Worm (Caenorhabditis elegans) whole organism, L4 larva: ENCODE results near the gene Y75B7B.2.

Experiments used
- D1046.2 ChIP-seq: fragments of 200-800 bp; sonication (Bioruptor generic); IDR thresholded peaks from 2 replicates; pipeline ENCODE4 v1.3.6; 2022; ENCODE audit warnings: missing genetic modification characterization, missing compliant biosample characterization
- R02D3.7 ChIP-seq: fragments of 150-350 bp; sonication (generic microtip); optimal IDR thresholded peaks from 3 replicates; lab custom pipeline; 2014; ENCODE audit warnings: missing biosample characterization, missing genetic modification characterization
- Y48G9A.11 ChIP-seq: fragments of 200-800 bp; sonication (Bioruptor generic); IDR thresholded peaks from 2 replicates; pipeline ENCODE4 v1.3.6; 2022; ENCODE audit warnings: missing genetic modification reagents, missing genetic modification characterization, missing compliant biosample characterization
- Y75B8A.6 ChIP-seq: fragments of 200-800 bp; sonication (Bioruptor generic); IDR thresholded peaks from 2 replicates; pipeline ENCODE4 v1.3.6; 2022; ENCODE audit warnings: missing genetic modification reagents, missing genetic modification characterization, missing compliant biosample characterization
- aha-1 ChIP-seq: fragments of 150-350 bp; peaks from one replicate; lab custom pipeline; 2014; ENCODE audit warnings: missing biosample characterization, missing genetic modification characterization
- ceh-44 ChIP-seq: fragments of 200-800 bp; sonication (Bioruptor generic); IDR thresholded peaks from 2 replicates; pipeline ENCODE4 v1.3.6; 2022; ENCODE audit warnings: missing genetic modification reagents, missing genetic modification characterization, missing compliant biosample characterization
- daf-12 ChIP-seq: fragments of 150-350 bp; optimal IDR thresholded peaks from 2 replicates; lab custom pipeline; 2014; ENCODE audit warnings: missing biosample characterization, missing genetic modification reagents, missing genetic modification characterization
- daf-16 ChIP-seq, 3 experiments: sonication (generic microtip); optimal IDR thresholded peaks; 2 replicates each; lab custom pipeline; 2016 to 2017; ENCODE audit warnings: missing genetic modification characterization in 3 of 3, missing genetic modification reagents in 3 of 3, mild to moderate bottlenecking in 2 of 3, missing compliant biosample characterization in 2 of 3, missing biosample characterization in 1 of 3, moderate library complexity in 1 of 3
- dmd-6 ChIP-seq: fragments of 200-800 bp; sonication (Bioruptor generic); IDR thresholded peaks from 2 replicates; pipeline ENCODE4 v1.3.6; 2022; ENCODE audit warnings: missing genetic modification reagents, missing genetic modification characterization, missing compliant biosample characterization
- dve-1 ChIP-seq: sonication (generic microtip); optimal IDR thresholded peaks from 2 replicates; lab custom pipeline; 2017; ENCODE audit warnings: antibody characterized with exemption, mild to moderate bottlenecking, missing genetic modification characterization, missing compliant biosample characterization; ENCODE audit not compliant: insufficient read depth
- hlh-11 ChIP-seq: fragments of 200-800 bp; sonication (Bioruptor generic); optimal IDR thresholded peaks from 2 replicates; lab custom pipeline; 2018; ENCODE audit warnings: mild to moderate bottlenecking, missing genetic modification characterization, missing compliant biosample characterization
- hmg-1.1 ChIP-seq: fragments of 200-800 bp; sonication (Bioruptor generic); IDR thresholded peaks from 2 replicates; pipeline ENCODE4 v1.3.6; 2022; ENCODE audit warnings: missing genetic modification reagents, missing genetic modification characterization, missing compliant biosample characterization
- jun-1 ChIP-seq: fragments of 150-350 bp; optimal IDR thresholded peaks from 2 replicates; lab custom pipeline; 2014; ENCODE audit warnings: missing biosample characterization, missing genetic modification reagents, missing genetic modification characterization
- lin-38 ChIP-seq: fragments of 200-800 bp; sonication (Bioruptor generic); IDR thresholded peaks from 2 replicates; pipeline ENCODE4 v1.3.6; 2022; ENCODE audit warnings: missing genetic modification reagents, missing genetic modification characterization, missing compliant biosample characterization
- lin-39 ChIP-seq: fragments of 150-350 bp; optimal IDR thresholded peaks from 2 replicates; lab custom pipeline; 2014; ENCODE audit warnings: missing biosample characterization, missing genetic modification reagents, missing genetic modification characterization
- mdl-1 ChIP-seq, 2 experiments: fragments of 150-350 bp in 1 of 2; sonication (generic microtip) in 1 of 2; optimal IDR thresholded peaks; 2 replicates each; lab custom pipeline; 2014 to 2017; ENCODE audit warnings: missing biosample characterization in 2 of 2, missing genetic modification characterization in 2 of 2
- mdt-29 ChIP-seq: fragments of 200-800 bp; sonication (Bioruptor generic); IDR thresholded peaks from 2 replicates; pipeline ENCODE4 v1.3.6; 2022; ENCODE audit warnings: missing genetic modification reagents, missing genetic modification characterization, missing compliant biosample characterization
- mep-1 ChIP-seq: fragments of 150-350 bp; sonication (generic microtip); optimal IDR thresholded peaks from 3 replicates; lab custom pipeline; 2014; ENCODE audit warnings: missing biosample characterization, missing genetic modification characterization
- mes-2 ChIP-seq: sonication (generic microtip); optimal IDR thresholded peaks from 2 replicates; lab custom pipeline; 2016; ENCODE audit warnings: missing genotype, mild to moderate bottlenecking, missing genetic modification characterization, missing compliant biosample characterization; ENCODE audit not compliant: poor library complexity, severe bottlenecking
- nhr-102 ChIP-seq: sonication (generic microtip); optimal IDR thresholded peaks from 2 replicates; lab custom pipeline; 2016; ENCODE audit warnings: mild to moderate bottlenecking, missing genetic modification characterization, moderate library complexity, missing compliant biosample characterization
- nhr-25 ChIP-seq: sonication (generic microtip); optimal IDR thresholded peaks from 2 replicates; lab custom pipeline; 2017; ENCODE audit warnings: missing genetic modification characterization, mild to moderate bottlenecking, missing compliant biosample characterization, antibody characterized with exemption, moderate library complexity, borderline replicate concordance; ENCODE audit not compliant: insufficient read depth
- nhr-28 ChIP-seq: fragments of 150-350 bp; optimal IDR thresholded peaks from 2 replicates; lab custom pipeline; 2014; ENCODE audit warnings: missing biosample characterization, missing genetic modification characterization
- nhr-41 ChIP-seq: fragments of 200-800 bp; sonication (Bioruptor generic); IDR thresholded peaks from 2 replicates; pipeline ENCODE4 v1.3.6; 2022; ENCODE audit warnings: missing genetic modification reagents, missing genetic modification characterization, missing compliant biosample characterization
- nhr-76 ChIP-seq: fragments of 150-350 bp; optimal IDR thresholded peaks from 2 replicates; lab custom pipeline; 2014; ENCODE audit warnings: missing biosample characterization, missing genetic modification characterization
- nhr-77 ChIP-seq: fragments of 150-350 bp; optimal IDR thresholded peaks from 2 replicates; lab custom pipeline; 2014; ENCODE audit warnings: missing biosample characterization, missing genetic modification characterization
- pha-4 ChIP-seq, 2 experiments: fragments of 150-350 bp in 1 of 2; fragments of 200-800 bp in 1 of 2; sonication (Bioruptor generic) in 1 of 2; IDR thresholded peaks in 1 of 2; optimal IDR thresholded peaks in 1 of 2; 2 replicates each; pipeline versions ENCODE4 v1.3.6 to Lab custom; 2014 to 2022; ENCODE audit warnings: missing genetic modification characterization in 2 of 2, missing genetic modification reagents in 2 of 2, missing biosample characterization in 1 of 2, missing compliant biosample characterization in 1 of 2
- php-3 ChIP-seq: fragments of 200-800 bp; sonication (Bioruptor generic); IDR thresholded peaks from 2 replicates; pipeline ENCODE4 v1.3.6; 2022; ENCODE audit warnings: missing genetic modification reagents, missing genetic modification characterization, missing compliant biosample characterization
- pqm-1 ChIP-seq: sonication (generic microtip); optimal IDR thresholded peaks from 2 replicates; lab custom pipeline; 2017; ENCODE audit warnings: missing biosample characterization, missing genetic modification characterization
- unc-62 ChIP-seq, 3 experiments: fragments of 150-350 bp in 1 of 3; sonication (generic microtip); optimal IDR thresholded peaks in 2 of 3; peaks in 1 of 3; 1 replicate in 1 of 3; 2 replicates in 2 of 3; lab custom pipeline; 2014 to 2017; ENCODE audit warnings: missing biosample characterization in 3 of 3, missing genetic modification characterization in 3 of 3, missing genetic modification reagents in 3 of 3, missing genotype in 1 of 3
- vab-7 ChIP-seq: fragments of 200-800 bp; sonication (Bioruptor generic); IDR thresholded peaks from 2 replicates; pipeline ENCODE4 v1.3.6; 2022; ENCODE audit warnings: missing genetic modification reagents, missing genetic modification characterization, missing compliant biosample characterization
- zfp-3 ChIP-seq: fragments of 200-800 bp; sonication (Bioruptor generic); conservative IDR thresholded peaks from 2 replicates; pipeline ENCODE4 v1.3.6; 2022; ENCODE audit warnings: missing genetic modification reagents, missing genetic modification characterization, missing compliant biosample characterization
- zip-2 ChIP-seq: fragments of 150-350 bp; optimal IDR thresholded peaks from 2 replicates; lab custom pipeline; 2014; ENCODE audit warnings: missing biosample characterization, missing genetic modification characterization

Gene Y75B7B.2

DNA sequence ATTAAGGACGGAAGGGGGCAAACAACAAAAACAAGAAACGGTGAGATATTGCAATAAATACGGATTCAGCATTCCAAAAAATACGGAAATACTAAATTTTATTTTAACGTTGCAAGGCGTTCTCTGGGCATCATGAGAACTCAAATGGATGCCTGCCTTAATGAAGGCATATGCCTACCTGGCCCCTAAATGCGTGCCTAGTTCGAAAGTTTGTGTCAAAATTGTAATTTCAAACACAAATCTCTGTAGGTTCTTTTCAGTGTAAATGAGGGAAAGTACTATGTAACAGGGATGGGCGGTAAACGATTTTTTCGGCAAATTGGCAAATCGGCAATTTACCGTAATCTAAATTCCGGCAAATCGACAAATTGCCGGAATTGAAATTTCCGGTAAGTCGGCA, 26.3 kb upstream of the Y75B7B.2 start:
- TF ChIP-seq mdt-29 (GFP tag; lab: Robert Waterston, UW) (no peak), ceh-44 (no peak), mdl-1 (tag; optimal IDR thresholded peaks at IDR 0.05; lab: Kevin White, UChicago) (no peak), pha-4 (GFP tag; IDR thresholded peaks at IDR 0.05; lab: Robert Waterston, UW) (no peak), pha-4 (tag; optimal IDR thresholded peaks at IDR 0.05; lab: Kevin White, UChicago) (no peak), unc-62 (GFP tag; optimal IDR thresholded peaks at IDR 0.05 in 1 of 2; lab: Kevin White, UChicago) (peak in 1 of 2 experiments; percentile 81), unc-62 (tag; optimal IDR thresholded peaks at IDR 0.05; lab: Kevin White, UChicago) (no peak), aha-1 (tag; lab: Kevin White, UChicago) (peak; percentile 60), lin-39 (tag; lab: Kevin White, UChicago) (no peak), zip-2 (tag; lab: Kevin White, UChicago) (no peak), daf-12 (tag; lab: Kevin White, UChicago) (no peak)
- TF ChIP-seq, all 104 proteins: peak for 2

DNA sequence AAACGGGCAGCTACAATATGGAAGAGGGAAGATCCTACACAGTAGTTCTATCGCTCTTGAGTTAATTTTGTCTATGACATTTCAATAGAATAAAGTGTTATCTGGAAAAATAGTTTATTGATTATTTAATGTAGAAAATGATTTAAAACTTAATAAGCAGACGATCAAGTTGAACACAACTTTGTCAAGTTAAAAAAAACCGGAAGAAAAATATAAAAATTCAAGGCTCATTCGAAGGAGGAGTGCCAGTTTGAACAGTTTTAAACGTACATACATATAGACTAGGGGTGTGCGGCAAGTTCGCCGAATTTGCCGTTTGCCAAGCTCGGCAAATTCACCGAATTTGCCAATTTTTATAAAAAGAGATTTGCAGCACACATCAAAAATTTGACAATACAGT, 23.4 kb upstream of the Y75B7B.2 start, which contains the start of gene egl-2:
Gene egl-2, minus strand, starts transcription at position 101 of the 400 bp plus-strand sequence.
- TF ChIP-seq jun-1 (tag; lab: Kevin White, UChicago) (no peak), R02D3.7 (tag; lab: Kevin White, UChicago) (no peak), D1046.2 (no peak), nhr-76 (tag; lab: Kevin White, UChicago) (no peak)

DNA sequence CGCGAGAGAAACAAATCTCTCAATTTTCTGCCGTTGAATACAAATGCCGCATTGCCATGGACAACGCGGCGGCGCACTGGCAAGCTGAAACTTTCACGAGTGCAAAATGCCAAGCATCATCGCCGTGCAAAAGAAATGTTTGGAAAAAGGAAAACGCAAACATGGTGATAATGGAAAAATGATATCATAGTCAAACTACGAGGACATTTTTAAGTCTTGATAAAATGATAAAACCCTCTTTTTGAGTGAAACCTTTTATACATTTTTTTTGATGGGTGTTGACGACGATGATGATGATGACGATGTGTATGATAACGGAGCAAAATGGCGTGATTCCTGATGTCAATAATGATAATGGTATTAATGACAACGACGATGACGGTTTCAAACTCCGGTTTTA, 11.5 kb upstream of the Y75B7B.2 start:
- TF ChIP-seq dmd-6 (GFP tag; lab: Robert Waterston, UW) = peak; percentile 46
- TF ChIP-seq D1046.2 = no peak
- no peak for TF ChIP-seq lin-38 (GFP tag; lab: Robert Waterston, UW)
- no peak for TF ChIP-seq daf-16 (GFP tag; optimal IDR thresholded peaks at IDR 0.05; lab: Kevin White, UChicago)
- peak; percentile 59 for TF ChIP-seq daf-16 (tag; optimal IDR thresholded peaks at IDR 0.05; lab: Kevin White, UChicago)
- peak; percentile 23 for TF ChIP-seq pqm-1 (tag; lab: Kevin White, UChicago)

DNA sequence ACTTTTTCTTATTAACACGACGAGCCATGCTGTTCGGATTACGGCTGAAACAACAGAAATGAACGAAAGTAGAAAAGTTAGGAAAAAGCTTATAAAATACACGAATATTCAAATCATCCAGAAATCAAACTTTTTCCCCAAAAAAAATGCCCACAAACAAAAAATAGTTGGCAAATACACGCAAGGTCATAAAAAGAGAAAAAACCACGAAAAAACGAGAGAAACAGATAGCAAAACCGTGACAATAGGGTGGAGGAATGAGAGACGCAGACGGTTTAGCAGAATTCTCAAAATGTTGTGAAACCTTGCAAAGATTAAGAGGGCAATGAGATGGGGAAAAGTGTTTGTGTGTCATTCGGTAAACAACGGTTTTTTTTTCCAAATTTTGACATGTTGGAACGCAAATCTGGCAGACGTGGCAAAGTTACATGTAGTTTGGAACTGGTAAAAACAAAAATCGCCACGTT, 9.9 kb upstream of the Y75B7B.2 start, which contains the start of gene tank-1:
Gene tank-1, minus strand, starts transcription at position 51 of the 467 bp plus-strand sequence.
- TF ChIP-seq aha-1 (tag; lab: Kevin White, UChicago) (peak; percentile 93), nhr-41 (GFP tag; lab: Robert Waterston, UW) (no peak), hlh-11 (tag; lab: Kevin White, UChicago) (peak; percentile 19), nhr-102 (tag; lab: Kevin White, UChicago) (no peak), nhr-25 (peak; percentile 14), dmd-6 (GFP tag; lab: Robert Waterston, UW) (peak; percentile 41; the same call in 1 of the 2 replicates), dve-1 (tag; lab: Kevin White, UChicago) (no peak), mdl-1 (tag; optimal IDR thresholded peaks at IDR 0.05; lab: Kevin White, UChicago) (peak in 1 of 2 experiments; percentile 29), Y48G9A.11 (no peak), mep-1 (tag; lab: Kevin White, UChicago) (no peak), nhr-77 (tag; lab: Kevin White, UChicago) (peak; percentile 26), nhr-28 (tag; lab: Kevin White, UChicago) (peak; percentile 34), R02D3.7 (tag; lab: Kevin White, UChicago) (no peak), pha-4 (GFP tag; IDR thresholded peaks at IDR 0.05; lab: Robert Waterston, UW) (no peak), pha-4 (tag; optimal IDR thresholded peaks at IDR 0.05; lab: Kevin White, UChicago) (peak; percentile 27), Y75B8A.6 (no peak), daf-16 (GFP tag; optimal IDR thresholded peaks at IDR 0.05; lab: Kevin White, UChicago) (peak in 1 of 2 experiments; percentile 20), daf-16 (tag; optimal IDR thresholded peaks at IDR 0.05; lab: Kevin White, UChicago) (no peak), vab-7 (no peak), hmg-1.1 (peak; percentile 46; the same call in 1 of the 2 replicates), php-3 (GFP tag; lab: Robert Waterston, UW) (0 out of 2 replicates have a peak, but pooled peaks have one; percentile 30), mes-2 (tag; lab: Kevin White, UChicago) (peak; percentile 14), zfp-3 (no peak)
